In the genomic region with DNA sequence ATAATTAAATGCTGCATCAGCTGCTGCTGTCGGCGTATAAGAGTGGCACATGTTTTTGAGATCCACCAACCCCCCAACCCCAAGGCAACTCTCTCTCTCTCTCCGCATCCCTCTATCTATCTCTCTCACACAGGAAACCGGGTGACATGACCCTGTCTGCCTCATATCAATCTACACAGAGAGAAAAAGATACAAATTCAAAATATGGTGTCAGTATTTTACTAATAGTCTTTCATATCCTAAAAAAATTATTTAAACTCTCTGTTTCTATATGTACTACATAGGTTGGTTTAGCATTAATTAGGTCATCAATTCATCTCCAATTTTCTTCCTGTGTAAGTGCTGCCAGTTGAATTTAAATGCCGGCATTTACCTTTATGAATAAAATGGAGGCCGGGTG, we compare ENCODE assay signal across 1 fruit fly cellular context.
A peak's percentile ranks its signal among the peaks of the same experiment; 100 is the strongest.
TF ChIP-seq lines count a peak whose summit lies in the region.

No protein-coding gene starts in this region.

TF ChIP-seq in whole organism, embryonic, 481 proteins besides CTCF, POLR2A, EP300 and RAD21 (continued from another document and continues in another):
- peak; percentile 95 for TF ChIP-seq CG12391 (tag; optimal IDR thresholded peaks at IDR 0.05; lab: Kevin White, UChicago)
- TF ChIP-seq hbn (GFP tag; IDR thresholded peaks at IDR 0.05; lab: Robert Waterston, UW; ENCODE audit: partially characterized antibody) = no peak
- peak; percentile 93 for TF ChIP-seq fd96Cb (tag; optimal IDR thresholded peaks at IDR 0.05; lab: Kevin White, UChicago)
- peak; percentile 98 for TF ChIP-seq sens (GFP tag; lab: Kevin White, UChicago)
- TF ChIP-seq dysf (GFP tag; IDR thresholded peaks at IDR 0.05; lab: Robert Waterston, UW) = peak; percentile 92
- TF ChIP-seq corto (GFP tag; optimal IDR thresholded peaks at IDR 0.05; lab: Kevin White, UChicago) = peak; percentile 88
- TF ChIP-seq sens-2 (GFP tag; IDR thresholded peaks at IDR 0.05; lab: Robert Waterston, UW) = peak; percentile 79
- peak; percentile 88 for TF ChIP-seq ems (GFP tag; optimal IDR thresholded peaks at IDR 0.05; lab: Kevin White, UChicago)
- TF ChIP-seq CG9797 (GFP tag; optimal IDR thresholded peaks at IDR 0.05; lab: Kevin White, UChicago) = no peak
- TF ChIP-seq Rx (GFP tag; IDR thresholded peaks at IDR 0.05; lab: Robert Waterston, UW) = peak; percentile 76
- TF ChIP-seq so (GFP tag; IDR thresholded peaks at IDR 0.05; lab: Robert Waterston, UW) = peak; percentile 88
- TF ChIP-seq unc-4 (GFP tag; IDR thresholded peaks at IDR 0.05; lab: Robert Waterston, UW; ENCODE audit: partially characterized antibody) = no peak
- no peak for TF ChIP-seq bbx (GFP tag; IDR thresholded peaks at IDR 0.05; lab: Robert Waterston, UW; ENCODE audit: partially characterized antibody)
- peak; percentile 85 for TF ChIP-seq CG14050 (GFP tag; IDR thresholded peaks at IDR 0.05; lab: Robert Waterston, UW)
- TF ChIP-seq row (GFP tag; IDR thresholded peaks at IDR 0.05; lab: Robert Waterston, UW) = peak; percentile 90
- TF ChIP-seq Fer3 (tag; optimal IDR thresholded peaks at IDR 0.05; lab: Kevin White, UChicago) = peak; percentile 88
- peak; percentile 83 for TF ChIP-seq CG1647 (GFP tag; optimal IDR thresholded peaks at IDR 0.05; lab: Kevin White, UChicago)
- TF ChIP-seq HHEX (GFP tag; optimal IDR thresholded peaks at IDR 0.05; lab: Kevin White, UChicago) = peak; percentile 75
- TF ChIP-seq fru (optimal IDR thresholded peaks at IDR 0.05; lab: Kevin White, UChicago) = no peak
- TF ChIP-seq D19B (GFP tag; optimal IDR thresholded peaks at IDR 0.05; lab: Kevin White, UChicago) = peak; percentile 65
- TF ChIP-seq Scr (GFP tag; IDR thresholded peaks at IDR 0.05; lab: Robert Waterston, UW; ENCODE audit: partially characterized antibody) = no peak
- TF ChIP-seq ssp (GFP tag; IDR thresholded peaks at IDR 0.05; lab: Robert Waterston, UW) = peak; percentile 82
- TF ChIP-seq CG2120 (GFP tag; optimal IDR thresholded peaks at IDR 0.05; lab: Kevin White, UChicago) = peak; percentile 84
- no peak for TF ChIP-seq CG8478 (optimal IDR thresholded peaks at IDR 0.05; lab: Kevin White, UChicago)
- peak; percentile 83 for TF ChIP-seq dati (GFP tag; IDR thresholded peaks at IDR 0.05; lab: Robert Waterston, UW)
- peak; percentile 85 for TF ChIP-seq E2f1 (GFP tag; IDR thresholded peaks at IDR 0.05; lab: Robert Waterston, UW)
- TF ChIP-seq yki (optimal IDR thresholded peaks at IDR 0.05; lab: Kevin White, UChicago) = no peak
- TF ChIP-seq Hand (GFP tag; optimal IDR thresholded peaks at IDR 0.05; lab: Kevin White, UChicago) = peak; percentile 30
- TF ChIP-seq sna (GFP tag; IDR thresholded peaks at IDR 0.05; lab: Robert Waterston, UW; ENCODE audit: partially characterized antibody) = no peak
- peak; percentile 85 for TF ChIP-seq CG1529 (GFP tag; optimal IDR thresholded peaks at IDR 0.05; lab: Kevin White, UChicago)
- TF ChIP-seq lab (GFP tag; optimal IDR thresholded peaks at IDR 0.05; lab: Kevin White, UChicago) = peak; percentile 92
- peak; percentile 76 for TF ChIP-seq BtbVII (GFP tag; optimal IDR thresholded peaks at IDR 0.05; lab: Kevin White, UChicago)
- TF ChIP-seq CG17359 (tag; optimal IDR thresholded peaks at IDR 0.05; lab: Kevin White, UChicago) = peak; percentile 95
- peak; percentile 56 for TF ChIP-seq slou (GFP tag; optimal IDR thresholded peaks at IDR 0.05; lab: Kevin White, UChicago)
- peak; percentile 49; the same call in 1 of the 2 replicates for TF ChIP-seq Doc2 (GFP tag; IDR thresholded peaks at IDR 0.05; lab: Robert Waterston, UW)
- peak; percentile 80 for TF ChIP-seq CG11247 (GFP tag; IDR thresholded peaks at IDR 0.05; lab: Robert Waterston, UW)
- peak; percentile 82 for TF ChIP-seq run (tag; optimal IDR thresholded peaks at IDR 0.05; lab: Kevin White, UChicago)
- TF ChIP-seq pfk (GFP tag; optimal IDR thresholded peaks at IDR 0.05; lab: Kevin White, UChicago) = no peak
- TF ChIP-seq gem (tag; optimal IDR thresholded peaks at IDR 0.05; lab: Kevin White, UChicago) = peak; percentile 96
- peak; percentile 87 for TF ChIP-seq CG10267 (tag; optimal IDR thresholded peaks at IDR 0.05; lab: Kevin White, UChicago)
- peak; percentile 66; the same call in 2 of the 3 replicates for TF ChIP-seq CG6175 (GFP tag; IDR thresholded peaks at IDR 0.05; lab: Robert Waterston, UW)
- peak; percentile 60 for TF ChIP-seq CG11085 (GFP tag; IDR thresholded peaks at IDR 0.05; lab: Robert Waterston, UW)
- peak; percentile 70 for TF ChIP-seq CG30431 (GFP tag; optimal IDR thresholded peaks at IDR 0.05; lab: Kevin White, UChicago)
- peak; percentile 66 for TF ChIP-seq Meics (GFP tag; optimal IDR thresholded peaks at IDR 0.05; lab: Kevin White, UChicago)
- no peak for TF ChIP-seq sc (optimal IDR thresholded peaks at IDR 0.05; lab: Kevin White, UChicago)
- peak; percentile 88 for TF ChIP-seq sc (GFP tag; optimal IDR thresholded peaks at IDR 0.05; lab: Kevin White, UChicago)
- peak; percentile 84 for TF ChIP-seq CG33213 (GFP tag; optimal IDR thresholded peaks at IDR 0.05; lab: Kevin White, UChicago)
- TF ChIP-seq CG30403 (GFP tag; optimal IDR thresholded peaks at IDR 0.05; lab: Kevin White, UChicago) = peak; percentile 92
- peak; percentile 41; the same call in 1 of the 2 replicates for TF ChIP-seq Adf1 (GFP tag; IDR thresholded peaks at IDR 0.05; lab: Robert Waterston, UW)
- no peak for TF ChIP-seq HLHmδ (GFP tag; optimal IDR thresholded peaks at IDR 0.05; lab: Kevin White, UChicago)
- peak; percentile 73 for TF ChIP-seq Bteb2 (GFP tag; optimal IDR thresholded peaks at IDR 0.05; lab: Kevin White, UChicago)
- TF ChIP-seq CG4854 (GFP tag; optimal IDR thresholded peaks at IDR 0.05; lab: Kevin White, UChicago) = peak; percentile 84
- peak; percentile 86 for TF ChIP-seq D19A (tag; optimal IDR thresholded peaks at IDR 0.05; lab: Kevin White, UChicago)
- TF ChIP-seq Trl (optimal IDR thresholded peaks at IDR 0.05; lab: Kevin White, UChicago) = peak; percentile 57 to 77
- TF ChIP-seq Trl (GFP tag; optimal IDR thresholded peaks at IDR 0.05; lab: Kevin White, UChicago) = peak; percentile 88
- peak; percentile 89 for TF ChIP-seq CG6689 (GFP tag; IDR thresholded peaks at IDR 0.05; lab: Robert Waterston, UW)
- TF ChIP-seq HLH3B (GFP tag; IDR thresholded peaks at IDR 0.05; lab: Robert Waterston, UW) = peak; percentile 94
- peak; percentile 92 for TF ChIP-seq Ptx1 (GFP tag; IDR thresholded peaks at IDR 0.05; lab: Robert Waterston, UW)
- peak; percentile 73 for TF ChIP-seq p53 (GFP tag; optimal IDR thresholded peaks at IDR 0.05; lab: Kevin White, UChicago)
- no peak for TF ChIP-seq prd (optimal IDR thresholded peaks at IDR 0.05; lab: Kevin White, UChicago)
- TF ChIP-seq prd (GFP tag; IDR thresholded peaks at IDR 0.05; lab: Robert Waterston, UW) = peak; percentile 92
- no peak for TF ChIP-seq CG10543 (GFP tag; optimal IDR thresholded peaks at IDR 0.05; lab: Kevin White, UChicago)
- peak; percentile 93 for TF ChIP-seq Ssrp (tag; optimal IDR thresholded peaks at IDR 0.05; lab: Kevin White, UChicago)
- no peak for TF ChIP-seq CG15479 (GFP tag; optimal IDR thresholded peaks at IDR 0.05; lab: Kevin White, UChicago)
- no peak for TF ChIP-seq pzg (GFP tag; optimal IDR thresholded peaks at IDR 0.05; lab: Kevin White, UChicago)
- TF ChIP-seq CG13775 (GFP tag; optimal IDR thresholded peaks at IDR 0.05; lab: Kevin White, UChicago) = peak; percentile 78
- no peak for TF ChIP-seq CG16813 (GFP tag; IDR thresholded peaks at IDR 0.05; lab: Robert Waterston, UW; ENCODE audit: partially characterized antibody)
- TF ChIP-seq rib (GFP tag; IDR thresholded peaks at IDR 0.05; lab: Robert Waterston, UW) = peak; percentile 66; the same call in 1 of the 2 replicates
- TF ChIP-seq Ets97D (GFP tag; optimal IDR thresholded peaks at IDR 0.05; lab: Kevin White, UChicago) = peak; percentile 79
- TF ChIP-seq sug (tag; optimal IDR thresholded peaks at IDR 0.05; lab: Kevin White, UChicago) = peak; percentile 40
- TF ChIP-seq NC2β (GFP tag; optimal IDR thresholded peaks at IDR 0.05; lab: Kevin White, UChicago) = peak; percentile 89
- TF ChIP-seq E2f2 (GFP tag; IDR thresholded peaks at IDR 0.05; lab: Robert Waterston, UW) = peak; percentile 68; the same call in 1 of the 2 replicates
- TF ChIP-seq vvl (GFP tag; IDR thresholded peaks at IDR 0.05; lab: Robert Waterston, UW) = peak; percentile 98
- peak; percentile 85 for TF ChIP-seq CG11695 (GFP tag; IDR thresholded peaks at IDR 0.05; lab: Robert Waterston, UW)
- peak; percentile 73 for TF ChIP-seq CG12299 (tag; optimal IDR thresholded peaks at IDR 0.05; lab: Kevin White, UChicago)
- peak; percentile 21 for TF ChIP-seq Elba2 (GFP tag; optimal IDR thresholded peaks at IDR 0.05; lab: Kevin White, UChicago)
- TF ChIP-seq CG10274 (GFP tag; optimal IDR thresholded peaks at IDR 0.05; lab: Kevin White, UChicago) = peak; percentile 57
- TF ChIP-seq Ets65A (GFP tag; lab: Kevin White, UChicago) = peak; percentile 97
- TF ChIP-seq CG7786 (GFP tag; optimal IDR thresholded peaks at IDR 0.05; lab: Kevin White, UChicago) = peak; percentile 86
- peak; percentile 79 for TF ChIP-seq zf30C (GFP tag; optimal IDR thresholded peaks at IDR 0.05; lab: Kevin White, UChicago)
- peak; percentile 72 for TF ChIP-seq Jarid2 (GFP tag; optimal IDR thresholded peaks at IDR 0.05; lab: Kevin White, UChicago)
- TF ChIP-seq CG2116 (GFP tag; optimal IDR thresholded peaks at IDR 0.05; lab: Kevin White, UChicago) = peak; percentile 56
- peak; percentile 85 for TF ChIP-seq Sox100B (GFP tag; optimal IDR thresholded peaks at IDR 0.05; lab: Kevin White, UChicago)
- peak; percentile 70 for TF ChIP-seq CG13123 (GFP tag; optimal IDR thresholded peaks at IDR 0.05; lab: Kevin White, UChicago)
- TF ChIP-seq CG3995 (GFP tag; optimal IDR thresholded peaks at IDR 0.05; lab: Kevin White, UChicago) = peak; percentile 20
- TF ChIP-seq chm (GFP tag; IDR thresholded peaks at IDR 0.05; lab: Robert Waterston, UW) = peak; percentile 85
- TF ChIP-seq inv (GFP tag; IDR thresholded peaks at IDR 0.05; lab: Robert Waterston, UW; ENCODE audit: partially characterized antibody) = no peak
- peak; percentile 72 for TF ChIP-seq NK7.1 (GFP tag; optimal IDR thresholded peaks at IDR 0.05; lab: Kevin White, UChicago)
- TF ChIP-seq nerfin-2 (GFP tag; IDR thresholded peaks at IDR 0.05; lab: Robert Waterston, UW; ENCODE audit: partially characterized antibody) = no peak
- TF ChIP-seq Hr3 (GFP tag; optimal IDR thresholded peaks at IDR 0.05; lab: Kevin White, UChicago) = peak; percentile 93
- TF ChIP-seq Neu2 (GFP tag; optimal IDR thresholded peaks at IDR 0.05; lab: Kevin White, UChicago; ENCODE audit: borderline replicate concordance) = peak; percentile 44
- TF ChIP-seq CG12219 (GFP tag; optimal IDR thresholded peaks at IDR 0.05; lab: Kevin White, UChicago) = peak; percentile 92
- peak; percentile 93 for TF ChIP-seq ara (GFP tag; IDR thresholded peaks at IDR 0.05; lab: Robert Waterston, UW)
- TF ChIP-seq CG14860 (GFP tag; IDR thresholded peaks at IDR 0.05; lab: Robert Waterston, UW; ENCODE audit: partially characterized antibody) = no peak
- peak; percentile 51; the same call in 1 of the 2 replicates for TF ChIP-seq CG8765 (GFP tag; IDR thresholded peaks at IDR 0.05; lab: Robert Waterston, UW)
- peak; percentile 77 for TF ChIP-seq twi (tag; optimal IDR thresholded peaks at IDR 0.05; lab: Kevin White, UChicago)
- no peak for TF ChIP-seq hkb (optimal IDR thresholded peaks at IDR 0.05; lab: Kevin White, UChicago)
- TF ChIP-seq hkb (GFP tag; IDR thresholded peaks at IDR 0.05; lab: Robert Waterston, UW) = peak; percentile 94
- TF ChIP-seq CG4424 (GFP tag; optimal IDR thresholded peaks at IDR 0.05; lab: Kevin White, UChicago) = peak; percentile 94
- TF ChIP-seq TFAM (GFP tag; optimal IDR thresholded peaks at IDR 0.05; lab: Kevin White, UChicago) = peak; percentile 61
- TF ChIP-seq CG18619 (GFP tag; optimal IDR thresholded peaks at IDR 0.05; lab: Kevin White, UChicago) = peak; percentile 77
- TF ChIP-seq PHDP (tag; optimal IDR thresholded peaks at IDR 0.05; lab: Kevin White, UChicago) = peak; percentile 94
- TF ChIP-seq fd64A (GFP tag; optimal IDR thresholded peaks at IDR 0.05; lab: Kevin White, UChicago) = peak; percentile 82
- peak; percentile 88 for TF ChIP-seq CG18764 (GFP tag; optimal IDR thresholded peaks at IDR 0.05; lab: Kevin White, UChicago)
- peak; percentile 85 for TF ChIP-seq Atf3 (GFP tag; optimal IDR thresholded peaks at IDR 0.05; lab: Kevin White, UChicago)
- TF ChIP-seq CG9437 (GFP tag; optimal IDR thresholded peaks at IDR 0.05; lab: Kevin White, UChicago) = peak; percentile 81
- peak; percentile 82 for TF ChIP-seq tio (GFP tag; optimal IDR thresholded peaks at IDR 0.05; lab: Kevin White, UChicago)
- TF ChIP-seq Vsx1 (GFP tag; optimal IDR thresholded peaks at IDR 0.05; lab: Kevin White, UChicago) = peak; percentile 76
- peak; percentile 79 for TF ChIP-seq dimm (GFP tag; IDR thresholded peaks at IDR 0.05; lab: Robert Waterston, UW)
- TF ChIP-seq phol (tag; optimal IDR thresholded peaks at IDR 0.05; lab: Kevin White, UChicago) = peak; percentile 95
- peak; percentile 87 for TF ChIP-seq ewg (GFP tag; optimal IDR thresholded peaks at IDR 0.05; lab: Kevin White, UChicago)
- no peak for TF ChIP-seq Poxn (GFP tag; IDR thresholded peaks at IDR 0.05; lab: Robert Waterston, UW)
- TF ChIP-seq wor (GFP tag; IDR thresholded peaks at IDR 0.05; lab: Robert Waterston, UW) = peak; percentile 90
- TF ChIP-seq amos (GFP tag; IDR thresholded peaks at IDR 0.05; lab: Robert Waterston, UW; ENCODE audit: partially characterized antibody) = no peak
- TF ChIP-seq CG12659 (GFP tag; optimal IDR thresholded peaks at IDR 0.05; lab: Kevin White, UChicago) = peak; percentile 81
- TF ChIP-seq BEAF-32 (GFP tag; optimal IDR thresholded peaks at IDR 0.05; lab: Kevin White, UChicago) = no peak
- TF ChIP-seq Spps (tag; optimal IDR thresholded peaks at IDR 0.05; lab: Kevin White, UChicago) = peak; percentile 93
- peak; percentile 85 for TF ChIP-seq CG7357 (GFP tag; IDR thresholded peaks at IDR 0.05; lab: Robert Waterston, UW)
- peak; percentile 67; the same call in 1 of the 2 replicates for TF ChIP-seq dan (GFP tag; IDR thresholded peaks at IDR 0.05; lab: Robert Waterston, UW)
- TF ChIP-seq CG6272 (GFP tag; IDR thresholded peaks at IDR 0.05; lab: Robert Waterston, UW) = peak; percentile 85
- TF ChIP-seq CG12744 (GFP tag; optimal IDR thresholded peaks at IDR 0.05; lab: Kevin White, UChicago) = peak; percentile 83
- no peak for TF ChIP-seq usp (GFP tag; optimal IDR thresholded peaks at IDR 0.05; lab: Kevin White, UChicago)
- no peak for TF ChIP-seq Lpt (GFP tag; optimal IDR thresholded peaks at IDR 0.05; lab: Kevin White, UChicago)
- TF ChIP-seq CG7928 (GFP tag; optimal IDR thresholded peaks at IDR 0.05; lab: Kevin White, UChicago) = peak; percentile 19
- no peak; the same call in 2 of the 3 replicates for TF ChIP-seq z (GFP tag; IDR thresholded peaks at IDR 0.05; lab: Robert Waterston, UW)
- TF ChIP-seq org-1 (GFP tag; optimal IDR thresholded peaks at IDR 0.05; lab: Kevin White, UChicago) = peak; percentile 81
